Worm (Caenorhabditis elegans) whole organism, late embryonic: Measurements from ENCODE around the gene H24K24.2.

Source experiments
- K09A11.1 ChIP-seq: sonication (generic microtip); optimal IDR thresholded peaks from 2 replicates; lab custom pipeline; 2017; ENCODE audit warnings: antibody characterized with exemption, mild to moderate bottlenecking, missing genetic modification characterization, missing compliant biosample characterization; ENCODE audit not compliant: insufficient read depth
- ceh-22 ChIP-seq: sonication (generic microtip); optimal IDR thresholded peaks from 2 replicates; lab custom pipeline; 2017; ENCODE audit warnings: missing biosample characterization, missing genetic modification characterization
- ceh-9 ChIP-seq: sonication (generic microtip); optimal IDR thresholded peaks from 2 replicates; lab custom pipeline; 2016; ENCODE audit warnings: mild to moderate bottlenecking, missing genetic modification characterization, inconsistent platforms, missing compliant biosample characterization
- hlh-6 ChIP-seq: sonication (generic microtip); optimal IDR thresholded peaks from 2 replicates; lab custom pipeline; 2016; ENCODE audit warnings: missing genotype, missing genetic modification characterization, missing compliant biosample characterization
- hlh-8 ChIP-seq: sonication (generic microtip); optimal IDR thresholded peaks from 2 replicates; lab custom pipeline; 2016; ENCODE audit warnings: missing genotype, missing genetic modification characterization, missing compliant biosample characterization
- pros-1 ChIP-seq: fragments of 150-350 bp; optimal IDR thresholded peaks from 2 replicates; lab custom pipeline; 2014; ENCODE audit warnings: missing biosample characterization, missing genetic modification reagents, missing genetic modification characterization

- TF ChIP-seq hlh-6 (tag; lab: Kevin White, UChicago) (no peak), hlh-8 (tag; lab: Kevin White, UChicago) (no peak), pros-1 (tag; lab: Kevin White, UChicago) (no peak), K09A11.1 (tag; lab: Kevin White, UChicago) (no peak), ceh-9 (tag; lab: Kevin White, UChicago) (no peak), ceh-22 (no peak)
Observed at ce11 chrV:899087-899486, 18.5 kb upstream of the H24K24.2 start, which contains the start of gene nas-32.
